Fruit fly (Drosophila melanogaster) whole organism, pupa: ENCODE data around the gene Pus10.

Source experiments
- CG10348 ChIP-seq: fragments of 200-800 bp; sonication (Bioruptor generic); IDR thresholded peaks from 2 replicates; pipeline ENCODE4 v1.3.6; 2022; ENCODE audit warnings: missing biosample characterization, missing genetic modification characterization
- CG12605 ChIP-seq: fragments of 200-800 bp; sonication (Bioruptor generic); IDR thresholded peaks from 2 replicates; pipeline ENCODE4 v1.3.6; 2022; ENCODE audit warnings: missing biosample characterization, missing genetic modification characterization
- CG13204 ChIP-seq: fragments of 200-800 bp; sonication (Bioruptor generic); optimal IDR thresholded peaks from 2 replicates; lab custom pipeline; 2018; ENCODE audit warnings: missing biosample characterization, mild to moderate bottlenecking, missing genetic modification characterization, moderate library complexity
- CG14655 ChIP-seq: fragments of 200-800 bp; sonication (Bioruptor generic); optimal IDR thresholded peaks from 3 replicates; lab custom pipeline; 2017; ENCODE audit warnings: mild to moderate bottlenecking, missing biosample characterization, missing genetic modification reagents, missing genetic modification characterization
- CG15710 ChIP-seq: fragments of 200-800 bp; sonication (Bioruptor generic); optimal IDR thresholded peaks from 2 replicates; lab custom pipeline; 2018; ENCODE audit warnings: missing biosample characterization, mild to moderate bottlenecking, missing genetic modification characterization, moderate library complexity
- CG17806 ChIP-seq: fragments of 200-800 bp; sonication (Bioruptor generic); optimal IDR thresholded peaks from 2 replicates; lab custom pipeline; 2018; ENCODE audit warnings: missing biosample characterization, mild to moderate bottlenecking, missing genetic modification characterization, moderate library complexity
- CG32121 ChIP-seq: fragments of 200-800 bp; sonication (Bioruptor generic); IDR thresholded peaks from 2 replicates; pipeline ENCODE4 v1.3.6; 2022; ENCODE audit warnings: missing biosample characterization, missing genetic modification characterization
- CG34367 ChIP-seq: fragments of 200-800 bp; sonication (Bioruptor generic); optimal IDR thresholded peaks from 2 replicates; lab custom pipeline; 2018; ENCODE audit warnings: missing biosample characterization, mild to moderate bottlenecking, missing genetic modification characterization
- CG4496 ChIP-seq: fragments of 200-800 bp; sonication (Bioruptor generic); IDR thresholded peaks from 3 replicates; pipeline ENCODE4 v1.3.6; 2022; ENCODE audit warnings: missing biosample characterization, missing genetic modification characterization
- CG8159 ChIP-seq: fragments of 200-800 bp; sonication (Bioruptor generic); optimal IDR thresholded peaks from 3 replicates; lab custom pipeline; 2018; ENCODE audit warnings: missing biosample characterization, mild to moderate bottlenecking, missing genetic modification characterization, moderate library complexity
- CG8301 ChIP-seq: fragments of 200-800 bp; sonication (Bioruptor generic); optimal IDR thresholded peaks from 2 replicates; lab custom pipeline; 2018; ENCODE audit warnings: missing biosample characterization, mild to moderate bottlenecking, missing genetic modification characterization
- CG9948 ChIP-seq: fragments of 200-800 bp; sonication (Bioruptor generic); optimal IDR thresholded peaks from 2 replicates; lab custom pipeline; 2018; ENCODE audit warnings: missing biosample characterization, mild to moderate bottlenecking, missing genetic modification characterization, moderate library complexity
- D1 ChIP-seq: fragments of 200-800 bp; sonication (Bioruptor generic); optimal IDR thresholded peaks from 2 replicates; lab custom pipeline; 2018; ENCODE audit warnings: missing biosample characterization, mild to moderate bottlenecking, missing genetic modification characterization, moderate library complexity
- EcR ChIP-seq: fragments of 200-800 bp; sonication (Bioruptor generic); optimal IDR thresholded peaks from 3 replicates; lab custom pipeline; 2019; ENCODE audit warnings: missing biosample characterization, missing genetic modification characterization, mild to moderate bottlenecking, moderate library complexity, missing genetic modification reagents
- Ets98B ChIP-seq: fragments of 200-800 bp; sonication (Bioruptor generic); IDR thresholded peaks from 2 replicates; pipeline ENCODE4 v1.3.6; 2022; ENCODE audit warnings: missing biosample characterization, missing genetic modification characterization
- Pif1A ChIP-seq: fragments of 200-800 bp; sonication (Bioruptor generic); optimal IDR thresholded peaks from 3 replicates; lab custom pipeline; 2016; ENCODE audit warnings: missing biosample characterization, missing genetic modification characterization
- Pif1B ChIP-seq: fragments of 200-800 bp; sonication (Bioruptor generic); optimal IDR thresholded peaks from 3 replicates; lab custom pipeline; 2016; ENCODE audit warnings: missing biosample characterization, missing genetic modification characterization
- Snoo ChIP-seq: fragments of 200-800 bp; sonication (Bioruptor generic); optimal IDR thresholded peaks from 3 replicates; lab custom pipeline; 2017; ENCODE audit warnings: missing biosample characterization, mild to moderate bottlenecking, missing genetic modification characterization, inconsistent platforms
- fd96Ca ChIP-seq: fragments of 200-800 bp; sonication (Bioruptor generic); IDR thresholded peaks from 3 replicates; pipeline ENCODE4 v1.3.6; 2022; ENCODE audit warnings: missing biosample characterization, missing genetic modification characterization
- gl ChIP-seq: fragments of 200-800 bp; sonication (Bioruptor generic); optimal IDR thresholded peaks from 2 replicates; lab custom pipeline; 2018; ENCODE audit warnings: missing biosample characterization, mild to moderate bottlenecking, missing genetic modification characterization
- rn ChIP-seq: fragments of 200-800 bp; sonication (Bioruptor generic); IDR thresholded peaks from 2 replicates; pipeline ENCODE4 v1.3.6; 2022; ENCODE audit warnings: missing biosample characterization, missing genetic modification characterization

Pus10 gene

DNA sequence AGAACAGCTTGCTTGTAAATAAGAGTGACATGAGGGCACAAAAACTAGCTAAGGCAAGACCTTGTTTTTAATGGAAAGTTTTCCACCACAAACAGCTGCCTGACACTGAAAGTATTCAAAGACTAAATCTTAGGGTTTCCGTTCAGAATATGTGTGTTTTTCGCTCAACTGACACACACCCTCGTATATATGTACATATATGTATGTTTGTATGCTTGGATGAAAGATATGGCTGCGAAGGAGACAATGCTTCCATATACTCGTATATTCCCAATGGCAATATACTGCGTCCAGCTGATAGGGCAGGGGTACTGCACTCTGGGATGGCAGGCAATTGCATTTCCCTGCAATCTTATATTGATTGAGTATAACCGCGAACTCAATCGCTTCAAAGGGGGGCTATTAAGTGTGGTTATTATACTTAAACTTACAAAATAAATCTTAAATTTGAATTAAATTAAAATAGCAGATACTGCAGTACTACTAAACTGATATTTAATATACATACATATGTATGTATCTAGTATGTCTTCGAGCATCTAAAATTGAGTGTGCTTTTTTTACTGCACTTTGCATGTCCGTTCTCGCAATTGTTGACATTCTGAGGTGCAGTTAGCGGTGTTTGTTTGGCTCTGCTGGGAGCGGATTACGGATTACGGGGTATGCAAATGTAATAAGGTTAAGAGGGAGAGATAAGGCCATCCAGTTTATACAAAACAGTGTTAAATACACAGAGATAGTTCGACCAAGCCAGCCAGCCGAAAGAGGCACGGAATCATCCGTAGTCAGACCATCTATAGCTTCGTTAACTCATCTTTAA, 20.3 kb downstream of the Pus10 start:
- TF ChIP-seq D1 (tag; lab: Kevin White, UChicago) (no peak), CG4496 (no peak), CG17806 (tag; lab: Kevin White, UChicago) (no peak), gl (tag; lab: Kevin White, UChicago) (no peak), CG10348 (GFP tag; lab: Robert Waterston, UW) (no peak), CG12605 (GFP tag; lab: Robert Waterston, UW) (no peak), Snoo (tag; lab: Kevin White, UChicago) (no peak), Ets98B (0 out of 2 replicates have a peak, but pooled peaks have one; percentile 33), CG8301 (tag; lab: Kevin White, UChicago) (no peak), Pif1A (GFP tag; lab: Kevin White, UChicago) (no peak), rn (GFP tag; lab: Robert Waterston, UW) (no peak), CG13204 (GFP tag; lab: Kevin White, UChicago) (no peak), EcR (GFP tag; lab: Kevin White, UChicago) (peak; percentile 56), Pif1B (GFP tag; lab: Kevin White, UChicago) (no peak), fd96Ca (GFP tag; lab: Robert Waterston, UW) (peak; percentile 17; the same call in 1 of the 3 replicates), CG8159 (tag; lab: Kevin White, UChicago) (no peak), CG9948 (tag; lab: Kevin White, UChicago) (no peak), CG14655 (no peak), CG34367 (tag; lab: Kevin White, UChicago) (no peak)

DNA sequence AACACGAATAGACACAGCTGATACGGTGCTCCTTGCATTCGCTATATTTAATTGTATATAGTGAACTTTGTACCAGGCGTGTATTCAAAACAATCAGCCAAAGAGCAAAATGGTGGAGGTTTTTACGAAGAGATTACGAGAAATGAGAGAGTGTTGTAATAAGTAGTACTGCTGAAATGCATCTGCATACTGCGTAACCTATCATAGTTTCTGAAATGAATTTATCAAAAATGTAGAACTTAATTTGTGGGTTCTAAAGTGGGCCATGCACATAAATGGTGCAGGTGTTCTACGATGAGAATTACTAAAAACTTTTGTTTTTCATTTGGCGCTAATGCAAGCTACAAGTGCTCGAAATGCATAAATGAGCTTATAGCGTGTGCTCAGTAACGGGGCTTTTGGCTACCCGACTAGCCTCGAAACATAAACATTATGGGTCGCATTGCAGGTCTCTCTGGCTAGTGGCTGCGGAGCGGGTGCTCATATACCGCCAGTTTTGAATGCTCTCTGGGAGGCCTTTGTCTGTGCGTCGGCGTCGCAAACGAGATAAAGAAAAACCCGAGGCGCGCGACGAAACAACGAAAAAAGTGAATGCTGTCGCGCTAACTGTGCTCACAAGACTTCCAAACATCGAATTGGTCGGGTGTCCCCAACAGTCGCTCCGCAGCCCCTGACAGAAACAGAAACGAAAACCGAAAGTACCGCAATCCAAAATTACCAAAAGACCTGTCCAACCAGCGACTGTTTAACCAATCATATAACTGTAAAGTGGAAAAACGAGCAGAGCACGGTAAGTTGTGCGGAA, 23.4 kb downstream of the Pus10 start, which contains the start of gene Gs1:
TSS of gene Gs1 (plus strand) at position 612 of the 805 bp plus-strand sequence.
- TF ChIP-seq Snoo (tag; lab: Kevin White, UChicago) (no peak), CG13204 (GFP tag; lab: Kevin White, UChicago) (peak; percentile 44), CG9948 (tag; lab: Kevin White, UChicago) (no peak), Ets98B (peak; percentile 79), CG8301 (tag; lab: Kevin White, UChicago) (peak; percentile 25), CG17806 (tag; lab: Kevin White, UChicago) (no peak), CG12605 (GFP tag; lab: Robert Waterston, UW) (peak; percentile 71), CG4496 (peak; percentile 60; the same call in 2 of the 3 replicates), D1 (tag; lab: Kevin White, UChicago) (no peak), CG14655 (peak; percentile 52), rn (GFP tag; lab: Robert Waterston, UW) (no peak), Pif1B (GFP tag; lab: Kevin White, UChicago) (peak; percentile 13), CG32121 (GFP tag; lab: Robert Waterston, UW) (no peak), gl (tag; lab: Kevin White, UChicago) (peak; percentile 61), CG34367 (tag; lab: Kevin White, UChicago) (peak; percentile 34), Pif1A (GFP tag; lab: Kevin White, UChicago) (peak; percentile 17), CG10348 (GFP tag; lab: Robert Waterston, UW) (no peak), CG8159 (tag; lab: Kevin White, UChicago) (no peak), CG15710 (peak; percentile 2), fd96Ca (GFP tag; lab: Robert Waterston, UW) (peak; percentile 39; the same call in 1 of the 3 replicates), EcR (GFP tag; lab: Kevin White, UChicago) (peak; percentile 35)

DNA sequence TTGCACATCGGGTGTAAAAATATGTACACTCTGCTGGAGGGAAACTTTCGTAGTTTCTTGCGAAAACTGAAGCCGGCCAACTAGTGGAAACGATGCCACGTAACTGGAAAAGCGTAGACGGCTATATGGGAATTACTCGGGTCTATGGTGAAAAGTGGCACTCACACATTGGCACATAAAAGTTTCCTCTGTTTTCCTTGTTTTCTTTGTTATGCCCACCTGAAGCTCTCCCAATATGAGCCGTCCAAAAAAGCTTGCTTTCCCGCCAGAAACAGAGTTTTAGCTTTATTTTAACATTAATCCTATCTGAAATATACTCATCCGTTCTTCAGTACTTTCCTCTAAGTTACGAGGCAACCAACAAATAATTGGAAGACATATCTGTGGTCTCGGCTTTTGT, 24.4 kb downstream of the Pus10 start, which contains the start of gene CG3164:
TSS of gene CG3164 (minus strand) at position 101 of the 400 bp plus-strand sequence.
- TF ChIP-seq CG9948 (tag; lab: Kevin White, UChicago) (no peak), CG17806 (tag; lab: Kevin White, UChicago) (no peak), D1 (tag; lab: Kevin White, UChicago) (no peak), Pif1A (GFP tag; lab: Kevin White, UChicago) (no peak), EcR (GFP tag; lab: Kevin White, UChicago) (no peak), CG15710 (no peak), gl (tag; lab: Kevin White, UChicago) (no peak), Pif1B (GFP tag; lab: Kevin White, UChicago) (no peak)

DNA sequence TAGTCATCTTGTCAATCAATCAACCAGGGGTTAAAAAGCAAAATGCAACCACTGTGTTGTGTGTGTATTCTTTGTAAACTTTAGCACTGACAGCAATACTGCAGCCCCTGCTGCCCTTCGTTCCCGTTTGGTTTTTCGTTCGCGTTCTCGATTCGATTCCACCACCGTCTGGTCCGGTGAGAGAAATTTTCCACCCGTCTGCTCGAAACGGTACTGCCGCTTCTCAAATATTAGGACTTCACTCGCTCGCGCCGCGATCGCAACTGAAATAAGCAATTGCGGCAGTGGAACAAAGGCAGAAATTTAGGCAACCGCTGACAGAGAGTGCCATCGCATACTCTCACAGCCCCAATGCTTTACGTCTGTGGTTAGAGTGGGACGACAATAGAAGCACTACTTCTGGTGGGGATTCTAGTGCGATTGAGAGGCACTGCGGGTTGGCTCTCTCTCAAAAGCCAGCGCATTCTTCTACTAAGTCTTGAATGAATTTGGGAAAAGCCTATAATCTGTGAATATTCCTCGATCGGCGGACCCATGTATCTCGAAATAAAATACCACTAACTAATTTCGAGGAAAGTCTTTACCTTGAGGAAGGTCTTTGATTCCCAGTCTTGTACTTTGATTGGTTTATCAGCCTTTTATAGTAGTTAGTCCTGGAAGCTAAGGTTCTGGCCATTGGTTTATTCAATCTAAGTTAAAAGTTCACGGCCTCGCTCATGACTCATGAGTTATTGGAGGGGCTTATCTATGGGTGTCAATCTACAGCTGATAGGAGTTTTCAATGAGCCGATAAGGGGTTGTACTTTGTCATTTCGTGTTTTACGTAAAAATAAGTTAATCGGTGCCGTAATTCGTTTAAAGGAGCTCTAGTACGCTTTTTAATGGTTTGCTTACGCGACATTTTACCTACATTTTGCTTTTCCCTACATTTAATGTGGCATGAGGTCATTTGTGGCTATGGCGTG, 25.8 kb downstream of the Pus10 start:
- TF ChIP-seq Pif1B (GFP tag; lab: Kevin White, UChicago) (peak; percentile 70), rn (GFP tag; lab: Robert Waterston, UW) (no peak), CG10348 (GFP tag; lab: Robert Waterston, UW) (no peak), CG32121 (GFP tag; lab: Robert Waterston, UW) (peak; percentile 69), CG14655 (no peak), Pif1A (GFP tag; lab: Kevin White, UChicago) (peak; percentile 54), CG8301 (tag; lab: Kevin White, UChicago) (no peak), CG12605 (GFP tag; lab: Robert Waterston, UW) (peak; percentile 80), CG15710 (no peak), CG8159 (tag; lab: Kevin White, UChicago) (peak; percentile 12), CG34367 (tag; lab: Kevin White, UChicago) (no peak), fd96Ca (GFP tag; lab: Robert Waterston, UW) (peak; percentile 61; the same call in 1 of the 3 replicates), gl (tag; lab: Kevin White, UChicago) (peak; percentile 63), EcR (GFP tag; lab: Kevin White, UChicago) (peak; percentile 68), CG9948 (tag; lab: Kevin White, UChicago) (no peak), D1 (tag; lab: Kevin White, UChicago) (no peak), CG4496 (peak; percentile 73), CG17806 (tag; lab: Kevin White, UChicago) (no peak), Ets98B (peak; percentile 57; the same call in 1 of the 2 replicates), CG13204 (GFP tag; lab: Kevin White, UChicago) (peak; percentile 83), Snoo (tag; lab: Kevin White, UChicago) (peak; percentile 39)
